Worm (Caenorhabditis elegans) whole organism, late embryonic: ENCODE data around the gene C17H12.10.

ENCODE experiments used
- ceh-31 ChIP-seq: sonication (generic microtip); optimal IDR thresholded peaks from 2 replicates; lab custom pipeline; 2016; ENCODE audit warnings: missing genetic modification characterization, missing compliant biosample characterization
- nhr-11 ChIP-seq: fragments of 150-350 bp; optimal IDR thresholded peaks from 2 replicates; lab custom pipeline; 2014; ENCODE audit warnings: missing biosample characterization, missing genetic modification characterization
- pat-9 ChIP-seq: fragments of 200-800 bp; sonication (Bioruptor generic); optimal IDR thresholded peaks from 2 replicates; lab custom pipeline; 2018; ENCODE audit warnings: mild to moderate bottlenecking, missing genetic modification characterization, moderate library complexity, missing compliant biosample characterization
- pha-4 ChIP-seq: fragments of 150-350 bp; optimal IDR thresholded peaks from 2 replicates; lab custom pipeline; 2018; ENCODE audit warnings: missing biosample characterization, missing genetic modification reagents, missing genetic modification characterization
- pqm-1 ChIP-seq: sonication (generic microtip); optimal IDR thresholded peaks from 2 replicates; lab custom pipeline; 2016; ENCODE audit warnings: missing genetic modification characterization, missing compliant biosample characterization

- TF ChIP-seq pqm-1 (tag; lab: Kevin White, UChicago) (no peak), nhr-11 (tag; lab: Kevin White, UChicago) (no peak), pha-4 (tag; lab: Kevin White, UChicago) (no peak), ceh-31 (no peak), pat-9 (tag; lab: Kevin White, UChicago) (no peak)
These were observed 46.1 kb downstream of the C17H12.10 start for ce11 chrIV:6852727-6853126.
